Worm (Caenorhabditis elegans): ENCODE results near the gene spp-29.
A peak's percentile ranks its signal among the peaks of the same experiment; 100 is the strongest.

The spp-29 gene

DNA sequence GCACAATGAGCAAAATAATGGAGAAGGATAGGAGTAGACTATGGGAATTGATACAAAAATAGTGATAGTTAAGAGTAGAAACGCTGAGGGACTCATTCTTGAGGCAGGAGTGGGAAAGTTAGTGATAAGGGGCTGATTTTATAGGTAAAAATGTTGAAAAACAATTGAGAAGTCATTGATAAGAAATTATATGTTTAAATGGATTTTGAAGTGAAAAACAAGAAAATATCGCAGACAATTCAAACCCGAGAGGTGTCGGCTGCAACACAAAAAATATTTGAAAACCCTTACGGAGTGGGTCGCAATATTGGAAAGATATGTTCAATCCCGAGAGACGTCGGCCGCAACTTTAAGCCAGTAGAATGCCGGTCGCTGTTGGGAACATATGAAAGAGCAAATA, at the start of gene spp-29:
Gene spp-29 (minus strand): TSS at position 101 of the 400 bp plus-strand sequence.
- TF ChIP-seq fkh-2 (tag; optimal IDR thresholded peaks at IDR 0.05) (no peak), egl-27 (tag; optimal IDR thresholded peaks at IDR 0.05) (no peak), aly-2 (tag; optimal IDR thresholded peaks at IDR 0.05) (no peak)

DNA sequence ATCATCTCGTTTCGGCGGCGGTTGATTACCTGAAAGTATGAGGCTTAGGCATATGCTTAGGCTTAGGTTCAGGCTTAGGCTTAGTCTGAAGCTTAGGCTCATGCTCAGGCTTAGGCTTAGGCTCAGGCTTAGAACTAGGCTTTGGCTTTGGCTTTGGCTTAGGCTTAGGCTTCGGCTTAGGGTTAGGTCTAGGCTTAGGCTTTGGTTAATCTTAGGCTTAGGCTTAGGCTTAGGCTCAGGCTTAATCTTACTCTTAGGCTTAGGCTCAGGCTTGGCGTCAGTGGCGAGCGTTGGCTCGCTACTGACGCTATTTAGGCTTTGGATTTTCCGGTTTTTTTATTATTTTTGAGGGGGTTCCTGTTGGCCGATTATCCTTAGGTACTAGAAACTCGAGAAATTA, 47.1 kb upstream of the spp-29 start:
- TF ChIP-seq nhr-11 (tag; optimal IDR thresholded peaks at IDR 0.05) = no peak
- TF ChIP-seq aly-2 (tag; optimal IDR thresholded peaks at IDR 0.05) = no peak
- TF ChIP-seq skn-1 (tag; optimal IDR thresholded peaks at IDR 0.05) = no peak
- no peak for TF ChIP-seq ztf-11 (tag; optimal IDR thresholded peaks at IDR 0.05)
- no peak for TF ChIP-seq ama-1 (optimal IDR thresholded peaks at IDR 0.05)
- no peak for TF ChIP-seq jun-1 (tag; optimal IDR thresholded peaks at IDR 0.05)
- TF ChIP-seq ZK546.5 (tag; optimal IDR thresholded peaks at IDR 0.05) = no peak
- no peak for TF ChIP-seq hmg-11 (tag; optimal IDR thresholded peaks at IDR 0.05)
- TF ChIP-seq fkh-10 (GFP tag; optimal IDR thresholded peaks at IDR 0.05) = no peak

DNA sequence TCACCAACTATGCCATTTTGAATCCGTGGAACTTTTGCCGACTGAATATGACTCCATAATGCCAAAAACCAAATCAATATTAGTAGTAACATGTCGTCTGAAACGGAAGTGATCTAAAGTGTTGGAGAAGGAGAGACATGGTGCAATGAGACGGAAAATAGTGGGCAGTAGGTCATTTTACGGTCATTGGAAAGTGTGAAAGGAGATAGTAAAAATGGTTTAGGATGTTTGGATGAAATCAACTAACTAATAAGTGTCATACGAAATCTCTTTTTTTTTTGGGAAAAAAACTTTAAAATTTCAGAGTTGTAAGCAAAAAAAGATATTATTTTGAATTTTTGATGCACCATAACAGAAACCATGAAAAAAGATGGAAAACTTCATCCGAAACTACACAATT, 43.1 kb upstream of the spp-29 start, which contains the start of gene cutl-4:
Gene cutl-4 (minus strand): TSS at position 101 of the 400 bp plus-strand sequence.
- no peak for TF ChIP-seq nhr-67 (tag; optimal IDR thresholded peaks at IDR 0.05)
- no peak for TF ChIP-seq skn-1 (tag; optimal IDR thresholded peaks at IDR 0.05)
- no peak for TF ChIP-seq nhr-77 (tag; optimal IDR thresholded peaks at IDR 0.05)
- no peak for TF ChIP-seq tbx-2 (tag; optimal IDR thresholded peaks at IDR 0.05)
- TF ChIP-seq fkh-2 (tag; optimal IDR thresholded peaks at IDR 0.05) = no peak
- no peak for TF ChIP-seq pqm-1 (tag; optimal IDR thresholded peaks at IDR 0.05)
- TF ChIP-seq nhr-23 (tag; optimal IDR thresholded peaks at IDR 0.05) = no peak
- no peak for TF ChIP-seq nhr-25 (tag; optimal IDR thresholded peaks at IDR 0.05)
- no peak for TF ChIP-seq jun-1 (tag; optimal IDR thresholded peaks at IDR 0.05)
- no peak for TF ChIP-seq nhr-43 (tag; optimal IDR thresholded peaks at IDR 0.05; ENCODE audit: poor library complexity, severe bottlenecking)
- no peak for TF ChIP-seq sea-2 (GFP tag; optimal IDR thresholded peaks at IDR 0.05)
- TF ChIP-seq ama-1 (optimal IDR thresholded peaks at IDR 0.05) = no peak
- TF ChIP-seq ceh-82 (tag; optimal IDR thresholded peaks at IDR 0.05) = no peak
- no peak for TF ChIP-seq snpc-4 (tag; optimal IDR thresholded peaks at IDR 0.05)
- no peak for TF ChIP-seq R02D3.7 (tag; optimal IDR thresholded peaks at IDR 0.05)
- no peak for TF ChIP-seq unc-62 (GFP tag; optimal IDR thresholded peaks at IDR 0.05)
- no peak for TF ChIP-seq eor-1 (tag; optimal IDR thresholded peaks at IDR 0.05)
- no peak for TF ChIP-seq aly-2 (tag; optimal IDR thresholded peaks at IDR 0.05)

ce11 chrV:17732516-17732915, 35.9 kb upstream of the spp-29 start, which contains the start of gene twk-42:
twk-42 (minus strand) TSS chrV:17732616.
- TF ChIP-seq sea-2 (GFP tag; optimal IDR thresholded peaks at IDR 0.05) = no peak
- TF ChIP-seq zag-1 (tag; optimal IDR thresholded peaks at IDR 0.05) = no peak
- TF ChIP-seq R02D3.7 (tag; optimal IDR thresholded peaks at IDR 0.05) = no peak
- no peak for TF ChIP-seq unc-39 (tag; optimal IDR thresholded peaks at IDR 0.05)
- TF ChIP-seq ceh-82 (tag; optimal IDR thresholded peaks at IDR 0.05) = no peak

DNA sequence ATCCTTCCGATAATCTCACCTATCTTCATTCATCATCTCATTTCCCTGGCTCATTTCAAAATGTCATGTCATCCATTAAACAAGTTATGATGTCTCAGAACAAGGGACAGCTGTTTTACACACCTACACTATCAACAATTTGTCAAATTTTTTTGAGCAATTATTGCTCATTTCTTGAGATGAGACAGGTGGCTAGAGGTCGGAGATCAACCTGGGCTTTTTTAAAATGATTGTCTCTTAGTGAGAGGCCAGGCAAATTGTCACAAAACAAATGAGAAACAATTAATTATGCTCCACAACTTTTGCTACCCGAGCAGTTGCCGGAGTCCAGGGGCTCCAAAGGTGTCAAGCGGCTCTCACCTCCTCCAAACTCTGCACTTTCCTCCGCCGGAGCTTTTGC, 32.1 kb upstream of the spp-29 start:
- TF ChIP-seq nhr-11 (tag; optimal IDR thresholded peaks at IDR 0.05) = peak; percentile 58
- TF ChIP-seq lin-39 (tag; optimal IDR thresholded peaks at IDR 0.05) = peak; percentile 51
- TF ChIP-seq egl-5 (tag; optimal IDR thresholded peaks at IDR 0.05) = peak; percentile 57
- TF ChIP-seq lsy-12 (tag; optimal IDR thresholded peaks at IDR 0.05) = no peak

- no peak for TF ChIP-seq ztf-4 (tag; optimal IDR thresholded peaks at IDR 0.05)
- no peak for TF ChIP-seq pha-4 (tag; optimal IDR thresholded peaks at IDR 0.05)
- TF ChIP-seq elt-1 (tag; optimal IDR thresholded peaks at IDR 0.05) = no peak
- no peak for TF ChIP-seq ceh-9 (tag; optimal IDR thresholded peaks at IDR 0.05)
- no peak for TF ChIP-seq jun-1 (tag; optimal IDR thresholded peaks at IDR 0.05)
- no peak for TF ChIP-seq lin-39 (tag; optimal IDR thresholded peaks at IDR 0.05)
Measured at ce11 chrV:17728336-17728735, 31.7 kb upstream of the spp-29 start.
